Fruit fly (Drosophila melanogaster): ENCODE data around the gene sd.

sd gene

DNA sequence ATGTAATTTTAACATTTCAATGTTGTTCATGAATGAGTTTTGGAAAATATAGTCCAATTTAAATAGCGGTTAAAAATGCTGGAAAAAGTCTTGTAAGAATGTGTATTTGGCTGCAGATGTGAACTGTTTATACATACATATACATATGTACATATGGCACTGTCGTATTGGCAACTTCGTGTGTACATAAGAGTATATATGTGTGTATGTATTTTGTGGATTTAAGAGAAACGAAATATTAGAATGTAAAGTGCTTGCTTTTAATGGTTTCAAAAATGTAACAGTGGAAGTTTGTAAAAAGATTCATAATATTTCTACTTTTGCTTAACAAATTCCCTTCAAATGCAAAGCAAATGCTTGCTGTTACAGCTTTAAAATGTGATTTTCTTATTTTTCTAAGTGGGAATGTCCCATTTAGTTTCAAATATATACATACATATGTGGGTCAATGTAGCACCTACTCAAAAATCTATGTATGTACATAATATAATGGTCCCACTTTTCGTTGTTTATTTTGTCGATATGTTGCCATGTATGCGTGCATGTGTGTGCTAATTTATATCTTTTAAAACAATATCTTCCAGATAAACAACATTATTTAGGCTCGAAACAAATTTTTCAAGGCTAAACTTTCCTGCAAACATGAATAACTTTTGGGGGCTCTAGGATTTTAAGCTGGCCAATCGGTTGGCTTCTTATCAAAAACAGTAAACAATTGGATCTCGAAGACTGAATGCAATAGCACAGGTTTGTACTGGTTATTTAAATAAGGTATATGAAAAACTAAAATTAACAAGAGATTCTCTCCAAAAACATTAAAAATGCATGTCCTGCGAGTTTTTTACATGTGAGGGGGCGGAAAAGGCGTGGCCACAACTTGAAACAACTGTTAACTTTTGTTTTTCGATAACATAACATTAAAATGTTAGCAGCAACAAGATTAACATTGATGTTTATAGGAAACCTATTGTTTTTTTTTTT is 66.9 kb downstream of the sd start (continued):
- TF ChIP-seq CoRest (tag; optimal IDR thresholded peaks at IDR 0.05) (no peak), mirr (GFP tag; optimal IDR thresholded peaks at IDR 0.05) (peak; percentile 93), CG13424 (tag; optimal IDR thresholded peaks at IDR 0.05) (peak; percentile 55), CG9437 (GFP tag; optimal IDR thresholded peaks at IDR 0.05) (no peak), CG32532 (GFP tag; IDR thresholded peaks at IDR 0.05) (peak; percentile 16; the same call in 1 of the 2 replicates), prd (optimal IDR thresholded peaks at IDR 0.05) (no peak), prd (GFP tag; IDR thresholded peaks at IDR 0.05) (0 out of 3 replicates have a peak, but pooled peaks have one; percentile 20), mld (GFP tag; IDR thresholded peaks at IDR 0.05; ENCODE audit: partially characterized antibody) (no peak), tio (GFP tag; optimal IDR thresholded peaks at IDR 0.05) (no peak), nau (GFP tag; optimal IDR thresholded peaks at IDR 0.05) (no peak), wek (GFP tag; optimal IDR thresholded peaks at IDR 0.05) (peak; percentile 90), Atf6 (GFP tag; IDR thresholded peaks at IDR 0.05) (peak; percentile 78), CG11560 (tag; IDR thresholded peaks at IDR 0.05) (no peak), Mad (GFP tag; optimal IDR thresholded peaks at IDR 0.05) (peak; percentile 46), Doc3 (GFP tag; IDR thresholded peaks at IDR 0.05; ENCODE audit: partially characterized antibody) (no peak), Eip74EF (GFP tag; optimal IDR thresholded peaks at IDR 0.05) (no peak), ham (GFP tag; IDR thresholded peaks at IDR 0.05) (no peak), CG17912 (GFP tag; optimal IDR thresholded peaks at IDR 0.05) (peak; percentile 78), CG17568 (GFP tag; optimal IDR thresholded peaks at IDR 0.05) (no peak), Hey (tag; optimal IDR thresholded peaks at IDR 0.05) (no peak), tx (GFP tag; optimal IDR thresholded peaks at IDR 0.05) (no peak), Chrac-16 (GFP tag; optimal IDR thresholded peaks at IDR 0.05) (no peak), Ada2b (GFP tag; IDR thresholded peaks at IDR 0.05) (peak; percentile 23; the same call in 1 of the 2 replicates), Lim3 (GFP tag; IDR thresholded peaks at IDR 0.05) (no peak), CG9932 (GFP tag; IDR thresholded peaks at IDR 0.05) (no peak), CG11696 (GFP tag; IDR thresholded peaks at IDR 0.05) (no peak; the same call in 1 of the 2 replicates), ERR (GFP tag; optimal IDR thresholded peaks at IDR 0.05) (peak; percentile 41), Bteb2 (GFP tag; optimal IDR thresholded peaks at IDR 0.05) (peak; percentile 75), crp (GFP tag; optimal IDR thresholded peaks at IDR 0.05) (no peak), CG3847 (GFP tag; IDR thresholded peaks at IDR 0.05) (no peak), CG2120 (GFP tag; optimal IDR thresholded peaks at IDR 0.05) (peak; percentile 57), maf-S (GFP tag; optimal IDR thresholded peaks at IDR 0.05) (peak; percentile 52), odd (GFP tag; optimal IDR thresholded peaks at IDR 0.05) (no peak), hth (optimal IDR thresholded peaks at IDR 0.05) (no peak), stwl (tag; optimal IDR thresholded peaks at IDR 0.05) (no peak), row (GFP tag; IDR thresholded peaks at IDR 0.05) (no peak), insv (GFP tag; optimal IDR thresholded peaks at IDR 0.05) (peak in 1 of 2 experiments; percentile 84), CG15514 (GFP tag; optimal IDR thresholded peaks at IDR 0.05) (peak; percentile 78), psq (GFP tag; optimal IDR thresholded peaks at IDR 0.05) (peak; percentile 3), CG15601 (tag; optimal IDR thresholded peaks at IDR 0.05) (no peak), peb (GFP tag; IDR thresholded peaks at IDR 0.05) (no peak), ase (GFP tag; IDR thresholded peaks at IDR 0.05) (no peak), CG11093 (GFP tag; IDR thresholded peaks at IDR 0.05) (no peak), bbx (GFP tag; IDR thresholded peaks at IDR 0.05; ENCODE audit: partially characterized antibody) (no peak), Sox100B (GFP tag; optimal IDR thresholded peaks at IDR 0.05) (no peak), PHDP (tag; optimal IDR thresholded peaks at IDR 0.05) (peak; percentile 69), schlank (tag; optimal IDR thresholded peaks at IDR 0.05) (peak; percentile 62), gro (GFP tag; optimal IDR thresholded peaks at IDR 0.05) (peak; percentile 16), mam (GFP tag; optimal IDR thresholded peaks at IDR 0.05) (peak; percentile 4)
